Worm (Caenorhabditis elegans): ENCODE data around the gene F54C9.7.
A peak's percentile ranks its signal among the peaks of the same experiment; 100 is the strongest.

- TF ChIP-seq mes-2 (tag; optimal IDR thresholded peaks at IDR 0.05; ENCODE audit: poor library complexity, severe bottlenecking) (peak; percentile 59), nhr-28 (tag; optimal IDR thresholded peaks at IDR 0.05) (peak; percentile 39), dpl-1 (GFP tag; optimal IDR thresholded peaks at IDR 0.05) (peak; percentile 70), unc-62 (GFP tag; optimal IDR thresholded peaks at IDR 0.05 in 1 of 2) (no peak), unc-62 (tag; optimal IDR thresholded peaks at IDR 0.05) (no peak), ceh-82 (tag; optimal IDR thresholded peaks at IDR 0.05) (no peak), lin-13 (GFP tag; optimal IDR thresholded peaks at IDR 0.05) (no peak), F37D6.2 (tag; optimal IDR thresholded peaks at IDR 0.05) (no peak), ZK546.5 (tag; optimal IDR thresholded peaks at IDR 0.05) (no peak), nhr-77 (tag; optimal IDR thresholded peaks at IDR 0.05) (no peak), lin-1 (GFP tag; IDR thresholded peaks at IDR 0.05) (no peak), jun-1 (tag; optimal IDR thresholded peaks at IDR 0.05) (no peak)
These were observed 7.1 kb upstream of the F54C9.7 start, which contains the start of gene stc-1 for ce11 chrII:8566039-8566438.
